Fruit fly (Drosophila melanogaster): ENCODE data around the gene unc.

Gene unc

DNA sequence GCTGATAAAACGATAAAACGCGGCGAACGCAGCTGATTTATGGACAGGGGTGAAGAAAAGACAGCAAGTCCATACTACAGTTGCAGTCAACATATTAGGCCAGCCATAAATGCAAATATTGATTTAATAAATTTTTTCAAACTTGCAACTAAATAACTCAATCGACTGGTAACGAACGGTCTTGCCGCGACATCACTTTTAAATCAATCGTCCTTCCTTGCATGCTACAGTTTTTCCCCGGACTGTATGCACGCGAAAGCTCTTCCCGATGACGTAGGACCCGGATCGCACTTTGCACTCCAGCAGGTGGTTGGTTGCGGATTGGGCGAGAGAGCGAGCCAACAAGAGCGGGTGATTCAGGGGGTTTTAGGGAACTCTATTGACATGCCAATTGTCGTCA is 51.8 kb downstream of the unc start (continued):
- TF ChIP-seq Blimp-1 (GFP tag; optimal IDR thresholded peaks at IDR 0.05) (no peak), CG7357 (GFP tag; IDR thresholded peaks at IDR 0.05) (0 out of 3 replicates have a peak, but pooled peaks have one; percentile 6), CG10366 (GFP tag; IDR thresholded peaks at IDR 0.05) (peak; percentile 28; the same call in 1 of the 2 replicates), CG15073 (GFP tag; optimal IDR thresholded peaks at IDR 0.05) (peak; percentile 30), danr (GFP tag; IDR thresholded peaks at IDR 0.05) (0 out of 2 replicates have a peak, but pooled peaks have one; percentile 21), ssp (GFP tag; IDR thresholded peaks at IDR 0.05) (0 out of 2 replicates have a peak, but pooled peaks have one; percentile 8), corto (GFP tag; optimal IDR thresholded peaks at IDR 0.05) (peak; percentile 72), CG7786 (GFP tag; optimal IDR thresholded peaks at IDR 0.05) (no peak), CG11456 (GFP tag; IDR thresholded peaks at IDR 0.05) (peak; percentile 64; the same call in 1 of the 3 replicates), Drgx (GFP tag; IDR thresholded peaks at IDR 0.05) (peak; percentile 88), Lim3 (GFP tag; IDR thresholded peaks at IDR 0.05) (no peak), Hmr (GFP tag; optimal IDR thresholded peaks at IDR 0.05) (no peak)

Measured in whole organism, embryonic.